Fruit fly (Drosophila melanogaster): Measurements from ENCODE around the gene Sxl.

Sxl gene

dm6 chrX:7105533-7105932 lies 7.7 kb upstream of the Sxl start:
- TF ChIP-seq h (optimal IDR thresholded peaks at IDR 0.05) (no peak), CG15011 (GFP tag; optimal IDR thresholded peaks at IDR 0.05) (no peak), crol (GFP tag; IDR thresholded peaks at IDR 0.05) (peak; percentile 77), inv (GFP tag; IDR thresholded peaks at IDR 0.05; ENCODE audit: partially characterized antibody) (no peak), CG11093 (GFP tag; IDR thresholded peaks at IDR 0.05) (no peak), ftz-f1 (GFP tag; optimal IDR thresholded peaks at IDR 0.05) (peak; percentile 11), CG10543 (GFP tag; optimal IDR thresholded peaks at IDR 0.05) (no peak), fru (optimal IDR thresholded peaks at IDR 0.05) (no peak), B-H1 (GFP tag; IDR thresholded peaks at IDR 0.05) (no peak), kay (GFP tag; optimal IDR thresholded peaks at IDR 0.05) (peak; percentile 51)

- TF ChIP-seq luna (GFP tag; optimal IDR thresholded peaks at IDR 0.05) (no peak), h (optimal IDR thresholded peaks at IDR 0.05) (no peak), CG13424 (tag; optimal IDR thresholded peaks at IDR 0.05) (peak; percentile 37), CG17186 (GFP tag; optimal IDR thresholded peaks at IDR 0.05) (no peak), caup (GFP tag; optimal IDR thresholded peaks at IDR 0.05; ENCODE audit: severe bottlenecking) (no peak), Pdp1 (GFP tag; optimal IDR thresholded peaks at IDR 0.05) (no peak), Hey (tag; optimal IDR thresholded peaks at IDR 0.05) (no peak), btn (GFP tag; optimal IDR thresholded peaks at IDR 0.05) (no peak), PHDP (tag; optimal IDR thresholded peaks at IDR 0.05) (peak; percentile 25), pfk (GFP tag; optimal IDR thresholded peaks at IDR 0.05) (no peak), CG10321 (GFP tag; IDR thresholded peaks at IDR 0.05) (no peak), Meics (GFP tag; optimal IDR thresholded peaks at IDR 0.05) (peak; percentile 18), CG6765 (GFP tag; optimal IDR thresholded peaks at IDR 0.05) (no peak), eve (GFP tag; optimal IDR thresholded peaks at IDR 0.05) (no peak), Sox102F (GFP tag; optimal IDR thresholded peaks at IDR 0.05) (no peak), CG10366 (GFP tag; IDR thresholded peaks at IDR 0.05) (no peak), ato (GFP tag; IDR thresholded peaks at IDR 0.05; ENCODE audit: partially characterized antibody) (no peak), HHEX (GFP tag; optimal IDR thresholded peaks at IDR 0.05) (no peak), Kr (GFP tag; optimal IDR thresholded peaks at IDR 0.05) (no peak), CG11504 (tag; optimal IDR thresholded peaks at IDR 0.05) (peak; percentile 56), cad (GFP tag; optimal IDR thresholded peaks at IDR 0.05) (no peak), CG3847 (GFP tag; IDR thresholded peaks at IDR 0.05) (no peak), ranshi (GFP tag; IDR thresholded peaks at IDR 0.05) (no peak), CG7786 (GFP tag; optimal IDR thresholded peaks at IDR 0.05) (no peak), nmo (GFP tag; optimal IDR thresholded peaks at IDR 0.05) (peak; percentile 65), HmgZ (tag; optimal IDR thresholded peaks at IDR 0.05) (no peak), lilli (GFP tag; optimal IDR thresholded peaks at IDR 0.05) (no peak), CG16813 (GFP tag; IDR thresholded peaks at IDR 0.05; ENCODE audit: partially characterized antibody) (no peak), Mad (GFP tag; optimal IDR thresholded peaks at IDR 0.05) (no peak), CG3407 (GFP tag; optimal IDR thresholded peaks at IDR 0.05) (no peak), CG17612 (GFP tag; IDR thresholded peaks at IDR 0.05) (no peak), nerfin-2 (GFP tag; IDR thresholded peaks at IDR 0.05; ENCODE audit: partially characterized antibody) (no peak), CG15073 (GFP tag; optimal IDR thresholded peaks at IDR 0.05) (no peak), otp (GFP tag; IDR thresholded peaks at IDR 0.05) (no peak), sr (GFP tag; IDR thresholded peaks at IDR 0.05) (no peak), psq (GFP tag; optimal IDR thresholded peaks at IDR 0.05) (no peak), mam (GFP tag; optimal IDR thresholded peaks at IDR 0.05) (no peak), CG2116 (GFP tag; optimal IDR thresholded peaks at IDR 0.05) (no peak), Hmr (GFP tag; optimal IDR thresholded peaks at IDR 0.05) (peak; percentile 15), CHES-1-like (GFP tag; optimal IDR thresholded peaks at IDR 0.05) (no peak), CG8089 (GFP tag; optimal IDR thresholded peaks at IDR 0.05) (no peak)
These were observed 6.7 kb upstream of the Sxl start, which contains the start of the genes CG4617 and CG8300 for dm6 chrX:7104400-7105068. Gene CG4617 (minus strand): TSS chrX:7104491. Gene CG8300 (plus strand): TSS chrX:7104885.
